Fruit fly (Drosophila melanogaster): ENCODE data around the gene CG32191.

Gene CG32191

dm6 chr3L:17808597-17809213, at the start of gene CG32191:
Gene CG32191 (minus strand): TSS chr3L:17809146.
- TF ChIP-seq CG4328 (GFP tag; optimal IDR thresholded peaks at IDR 0.05), result no peak
- TF ChIP-seq CG7987 (GFP tag; optimal IDR thresholded peaks at IDR 0.05), result peak; percentile 27
- TF ChIP-seq CG12071 (GFP tag; optimal IDR thresholded peaks at IDR 0.05), result peak; percentile 32
- peak; percentile 23 for TF ChIP-seq CG15011 (GFP tag; optimal IDR thresholded peaks at IDR 0.05)
- no peak for TF ChIP-seq CG9817 (tag; optimal IDR thresholded peaks at IDR 0.05)
- no peak for TF ChIP-seq Dp (GFP tag; optimal IDR thresholded peaks at IDR 0.05)
- TF ChIP-seq Asciz (GFP tag; optimal IDR thresholded peaks at IDR 0.05), result peak; percentile 52
- TF ChIP-seq CG2678 (tag; optimal IDR thresholded peaks at IDR 0.05), result peak; percentile 44
- no peak for TF ChIP-seq CG2712 (tag; optimal IDR thresholded peaks at IDR 0.05)
- no peak for TF ChIP-seq scrt (GFP tag; optimal IDR thresholded peaks at IDR 0.05)
- TF ChIP-seq dati (GFP tag; IDR thresholded peaks at IDR 0.05), result no peak
- no peak for TF ChIP-seq CG30403 (GFP tag; optimal IDR thresholded peaks at IDR 0.05)
- TF ChIP-seq salm (tag; optimal IDR thresholded peaks at IDR 0.05), result no peak
- no peak for TF ChIP-seq mld (GFP tag; IDR thresholded peaks at IDR 0.05; ENCODE audit: partially characterized antibody)
- TF ChIP-seq sc (optimal IDR thresholded peaks at IDR 0.05), result no peak
- TF ChIP-seq sc (GFP tag; optimal IDR thresholded peaks at IDR 0.05), result no peak
- peak; percentile 50 for TF ChIP-seq caup (GFP tag; optimal IDR thresholded peaks at IDR 0.05; ENCODE audit: severe bottlenecking)
- 0 out of 4 replicates have a peak, but pooled peaks have one; percentile 37 for TF ChIP-seq chinmo (GFP tag; IDR thresholded peaks at IDR 0.05; ENCODE audit: partially characterized antibody)
- no peak for TF ChIP-seq gsb-n (tag; optimal IDR thresholded peaks at IDR 0.05)
- peak; percentile 11 for TF ChIP-seq CG6854 (GFP tag; optimal IDR thresholded peaks at IDR 0.05)
- TF ChIP-seq CG10543 (GFP tag; optimal IDR thresholded peaks at IDR 0.05), result peak; percentile 44
- TF ChIP-seq CG13287 (GFP tag; IDR thresholded peaks at IDR 0.05; ENCODE audit: partially characterized antibody), result no peak
- peak; percentile 70 for TF ChIP-seq ATbp (GFP tag; optimal IDR thresholded peaks at IDR 0.05)
- TF ChIP-seq sqz (GFP tag; optimal IDR thresholded peaks at IDR 0.05), result no peak
- peak; percentile 20; the same call in 1 of the 2 replicates for TF ChIP-seq sob (GFP tag; IDR thresholded peaks at IDR 0.05)
- TF ChIP-seq sens (GFP tag), result peak; percentile 69
- TF ChIP-seq HHEX (GFP tag; optimal IDR thresholded peaks at IDR 0.05), result peak; percentile 37
- TF ChIP-seq peb (GFP tag; IDR thresholded peaks at IDR 0.05), result no peak
- TF ChIP-seq nau (GFP tag; optimal IDR thresholded peaks at IDR 0.05), result peak; percentile 41
- peak; percentile 4 for TF ChIP-seq CG3281 (GFP tag; optimal IDR thresholded peaks at IDR 0.05)
- peak; percentile 79 for TF ChIP-seq lab (GFP tag; optimal IDR thresholded peaks at IDR 0.05)
- TF ChIP-seq CG8290 (GFP tag; optimal IDR thresholded peaks at IDR 0.05), result no peak
- peak in 1 of 2 experiments; percentile 53 for TF ChIP-seq CG8290 (tag; optimal IDR thresholded peaks at IDR 0.05)
- peak; percentile 34 for TF ChIP-seq Meics (GFP tag; optimal IDR thresholded peaks at IDR 0.05)
- TF ChIP-seq CG34422 (GFP tag; IDR thresholded peaks at IDR 0.05), result peak; percentile 16; the same call in 1 of the 3 replicates
- peak; percentile 14; the same call in 1 of the 2 replicates for TF ChIP-seq NFAT (GFP tag; IDR thresholded peaks at IDR 0.05)
- TF ChIP-seq CG13296 (GFP tag; optimal IDR thresholded peaks at IDR 0.05), result peak; percentile 38
- TF ChIP-seq PHDP (tag; optimal IDR thresholded peaks at IDR 0.05), result peak; percentile 22
- no peak for TF ChIP-seq ind (GFP tag; optimal IDR thresholded peaks at IDR 0.05)
- TF ChIP-seq CG6813 (GFP tag; optimal IDR thresholded peaks at IDR 0.05), result peak; percentile 37
- TF ChIP-seq CG11723 (GFP tag; optimal IDR thresholded peaks at IDR 0.05), result no peak
- TF ChIP-seq CG32532 (GFP tag; IDR thresholded peaks at IDR 0.05), result 0 out of 2 replicates have a peak, but pooled peaks have one; percentile 23
- TF ChIP-seq CG15269 (tag; optimal IDR thresholded peaks at IDR 0.05), result peak; percentile 26
- TF ChIP-seq sug (tag; optimal IDR thresholded peaks at IDR 0.05), result peak; percentile 29
- peak; percentile 44 for TF ChIP-seq BtbVII (GFP tag; optimal IDR thresholded peaks at IDR 0.05)
- TF ChIP-seq CG34376 (GFP tag; optimal IDR thresholded peaks at IDR 0.05), result peak; percentile 59
- TF ChIP-seq CG15514 (GFP tag; optimal IDR thresholded peaks at IDR 0.05), result peak; percentile 48
- no peak for TF ChIP-seq so (GFP tag; IDR thresholded peaks at IDR 0.05)
- peak; percentile 18; the same call in 1 of the 2 replicates for TF ChIP-seq Rfx (GFP tag; IDR thresholded peaks at IDR 0.05)

Data from whole organism, embryonic.